Fruit fly (Drosophila melanogaster) Kc167 (cell line): Measurements from ENCODE around the gene cav.

Source experiments
- h ChIP-seq: fragments of >200 bp; optimal IDR thresholded peaks from 3 replicates; lab custom pipeline; 2018; ENCODE audit warnings: missing external identifiers
- insv ChIP-seq: fragments of >200 bp; optimal IDR thresholded peaks from 3 replicates; lab custom pipeline; 2018; ENCODE audit warnings: missing external identifiers
- psq ChIP-seq: fragments of >200 bp; optimal IDR thresholded peaks from 2 replicates; lab custom pipeline; 2017; ENCODE audit warnings: missing external identifiers

- no peak for TF ChIP-seq insv (lab: Kevin White, UChicago)
- TF ChIP-seq psq, result no peak
- TF ChIP-seq h (lab: Kevin White, UChicago), result no peak
These were observed 13.8 kb downstream of the cav start for dm6 chr3R:24234721-24235120.
